Fruit fly (Drosophila melanogaster) whole organism, embryonic: ENCODE data around the gene lectin-37Db.
A peak's percentile ranks its signal among the peaks of the same experiment; 100 is the strongest.

Experiments
- B-H2 ChIP-seq: fragments of 200-800 bp; sonication (Bioruptor generic); optimal IDR thresholded peaks from 2 replicates; lab custom pipeline; 2018; ENCODE audit warnings: missing biosample characterization, mild to moderate bottlenecking, missing genetic modification characterization
- BEAF-32 ChIP-seq: fragments of 200-800 bp; sonication (Bioruptor generic); optimal IDR thresholded peaks from 3 replicates; lab custom pipeline; 2017; ENCODE audit warnings: missing biosample characterization, missing genetic modification characterization, mild to moderate bottlenecking, moderate library complexity, missing genetic modification reagents
- CG10147 ChIP-seq: fragments of 200-800 bp; sonication (Bioruptor generic); optimal IDR thresholded peaks from 2 replicates; lab custom pipeline; 2019; ENCODE audit warnings: missing biosample characterization, mild to moderate bottlenecking, missing genetic modification characterization, moderate library complexity
- CG10267 ChIP-seq: fragments of 200-800 bp; sonication (Bioruptor generic); optimal IDR thresholded peaks from 2 replicates; lab custom pipeline; 2018; ENCODE audit warnings: missing biosample characterization, mild to moderate bottlenecking, missing genetic modification characterization, moderate library complexity
- CG10274 ChIP-seq: fragments of 200-800 bp; sonication (Bioruptor generic); optimal IDR thresholded peaks from 3 replicates; lab custom pipeline; 2017; ENCODE audit warnings: missing biosample characterization, mild to moderate bottlenecking, missing genetic modification characterization
- CG10654 ChIP-seq: fragments of 200-800 bp; sonication (Bioruptor generic); optimal IDR thresholded peaks from 2 replicates; lab custom pipeline; 2016; ENCODE audit warnings: missing biosample characterization, missing genetic modification characterization
- CG12769 ChIP-seq: fragments of 200-800 bp; sonication (Bioruptor generic); optimal IDR thresholded peaks from 2 replicates; lab custom pipeline; 2019; ENCODE audit warnings: missing biosample characterization, mild to moderate bottlenecking, missing genetic modification characterization, moderate library complexity
- CG14050 ChIP-seq: fragments of 200-800 bp; sonication (Bioruptor generic); IDR thresholded peaks from 3 replicates; pipeline ENCODE4 v1.3.6; 2022; ENCODE audit warnings: missing biosample characterization, missing genetic modification characterization
- CG14860 ChIP-seq: fragments of 200-800 bp; sonication (Bioruptor generic); IDR thresholded peaks from 3 replicates; pipeline ENCODE4 v1.3.6; 2022; ENCODE audit warnings: missing biosample characterization, missing genetic modification characterization; ENCODE audit not compliant: partially characterized antibody
- CG14965 ChIP-seq: fragments of 200-800 bp; sonication (Bioruptor generic); optimal IDR thresholded peaks from 2 replicates; lab custom pipeline; 2016; ENCODE audit warnings: missing biosample characterization, missing genetic modification characterization, borderline replicate concordance
- CG15479 ChIP-seq: fragments of 200-800 bp; sonication (Bioruptor generic); optimal IDR thresholded peaks from 3 replicates; lab custom pipeline; 2019; ENCODE audit warnings: missing biosample characterization, mild to moderate bottlenecking, missing genetic modification characterization, moderate library complexity
- CG16815 ChIP-seq: fragments of 200-800 bp; sonication (Bioruptor generic); optimal IDR thresholded peaks from 3 replicates; lab custom pipeline; 2017; ENCODE audit warnings: missing biosample characterization, mild to moderate bottlenecking, missing genetic modification characterization
- CG17186 ChIP-seq: fragments of 200-800 bp; sonication (Bioruptor generic); optimal IDR thresholded peaks from 3 replicates; lab custom pipeline; 2017; ENCODE audit warnings: missing biosample characterization, missing genetic modification reagents, missing genetic modification characterization
- CG17328 ChIP-seq: fragments of 200-800 bp; sonication (Bioruptor generic); IDR thresholded peaks from 2 replicates; pipeline ENCODE4 v1.3.6; 2022; ENCODE audit warnings: missing biosample characterization, missing genetic modification characterization
- CG18262 ChIP-seq: fragments of 200-800 bp; optimal IDR thresholded peaks from 3 replicates; lab custom pipeline; 2019; ENCODE audit warnings: missing biosample characterization, mild to moderate bottlenecking, missing genetic modification characterization, moderate library complexity
- CG18476 ChIP-seq: fragments of 200-800 bp; sonication (Bioruptor generic); optimal IDR thresholded peaks from 2 replicates; lab custom pipeline; 2016; ENCODE audit warnings: missing biosample characterization, mild to moderate bottlenecking, missing genetic modification characterization
- CG18619 ChIP-seq: fragments of 200-800 bp; sonication (Bioruptor generic); optimal IDR thresholded peaks from 3 replicates; lab custom pipeline; 2017; ENCODE audit warnings: missing biosample characterization, mild to moderate bottlenecking, missing genetic modification characterization
- CG3726 ChIP-seq: fragments of 200-800 bp; sonication (Bioruptor generic); IDR thresholded peaks from 3 replicates; pipeline ENCODE4, ENCODE4 v1.3.6; 2022; ENCODE audit warnings: missing biosample characterization, missing genetic modification characterization
- CG3838 ChIP-seq: fragments of 200-800 bp; sonication (Bioruptor generic); optimal IDR thresholded peaks from 3 replicates; lab custom pipeline; 2016; ENCODE audit warnings: missing biosample characterization, missing genetic modification characterization
- CG6175 ChIP-seq: fragments of 200-800 bp; sonication (Bioruptor generic); IDR thresholded peaks from 3 replicates; pipeline ENCODE4 v1.3.6; 2022; ENCODE audit warnings: missing biosample characterization, missing genetic modification characterization
- CG7987 ChIP-seq: fragments of 200-800 bp; sonication (Bioruptor generic); optimal IDR thresholded peaks from 2 replicates; lab custom pipeline; 2018; ENCODE audit warnings: missing biosample characterization, mild to moderate bottlenecking, missing genetic modification characterization, moderate library complexity
- CG9876 ChIP-seq: fragments of 200-800 bp; sonication (Bioruptor generic); optimal IDR thresholded peaks from 2 replicates; lab custom pipeline; 2016; ENCODE audit warnings: missing biosample characterization, missing genetic modification characterization
- Camta ChIP-seq: fragments of 200-800 bp; sonication (Bioruptor generic); optimal IDR thresholded peaks from 2 replicates; lab custom pipeline; 2016; ENCODE audit warnings: missing biosample characterization, missing genetic modification characterization
- Dref ChIP-seq: fragments of 200-800 bp; sonication (Bioruptor generic); IDR thresholded peaks from 2 replicates; pipeline ENCODE4 v1.3.6; 2022; ENCODE audit warnings: missing biosample characterization, missing genetic modification characterization
- Fer3 ChIP-seq: fragments of 200-800 bp; sonication (Bioruptor generic); optimal IDR thresholded peaks from 2 replicates; lab custom pipeline; 2018; ENCODE audit warnings: missing biosample characterization, mild to moderate bottlenecking, missing genetic modification characterization, moderate library complexity
- GATAe ChIP-seq: fragments of 200-800 bp; sonication (Bioruptor generic); conservative IDR thresholded peaks from 2 replicates; pipeline ENCODE4 v1.3.6; 2022; ENCODE audit warnings: missing biosample characterization, missing genetic modification characterization
- HmgZ ChIP-seq: fragments of 200-800 bp; sonication (Bioruptor generic); optimal IDR thresholded peaks from 2 replicates; lab custom pipeline; 2018; ENCODE audit warnings: missing biosample characterization, mild to moderate bottlenecking, missing genetic modification characterization
- Hmr ChIP-seq: fragments of 200-800 bp; sonication (Bioruptor generic); optimal IDR thresholded peaks from 3 replicates; lab custom pipeline; 2017; ENCODE audit warnings: mild to moderate bottlenecking, missing biosample characterization, missing genetic modification reagents, missing genetic modification characterization
- Hr39 ChIP-seq: fragments of >200 bp; optimal IDR thresholded peaks from 2 replicates; lab custom pipeline; 2017
- Neu2 ChIP-seq: fragments of 200-800 bp; sonication (Bioruptor generic); optimal IDR thresholded peaks from 3 replicates; lab custom pipeline; 2016; ENCODE audit warnings: missing biosample characterization, missing genetic modification characterization, borderline replicate concordance
- Opbp ChIP-seq: fragments of 200-800 bp; sonication (Bioruptor generic); IDR thresholded peaks from 3 replicates; pipeline ENCODE4 v1.3.6; 2022; ENCODE audit warnings: missing biosample characterization, missing genetic modification characterization; ENCODE audit not compliant: partially characterized antibody
- btn ChIP-seq: fragments of 200-800 bp; sonication (Bioruptor generic); optimal IDR thresholded peaks from 2 replicates; lab custom pipeline; 2016; ENCODE audit warnings: missing biosample characterization, missing genetic modification characterization
- dpn ChIP-seq, 2 experiments: fragments of 200-800 bp; sonication (Bioruptor generic); optimal IDR thresholded peaks; 3 replicates each; lab custom pipeline; 2016; ENCODE audit warnings: missing biosample characterization in 2 of 2, missing genetic modification characterization in 2 of 2
- fru ChIP-seq: fragments of >200 bp; optimal IDR thresholded peaks from 2 replicates; lab custom pipeline; 2017
- ken ChIP-seq: fragments of 200-800 bp; sonication (Bioruptor generic); IDR thresholded peaks from 3 replicates; pipeline ENCODE4 v1.3.6; 2022; ENCODE audit warnings: missing biosample characterization, missing genetic modification characterization
- lbe ChIP-seq: fragments of 200-800 bp; sonication (Bioruptor generic); optimal IDR thresholded peaks from 2 replicates; lab custom pipeline; 2016; ENCODE audit warnings: missing biosample characterization, mild to moderate bottlenecking, missing genetic modification characterization
- nerfin-1 ChIP-seq: fragments of 200-800 bp; sonication (Bioruptor generic); optimal IDR thresholded peaks from 3 replicates; lab custom pipeline; 2019; ENCODE audit warnings: missing biosample characterization, mild to moderate bottlenecking, missing genetic modification characterization, moderate library complexity
- odd ChIP-seq: fragments of 200-800 bp; sonication (Bioruptor generic); optimal IDR thresholded peaks from 2 replicates; lab custom pipeline; 2017; ENCODE audit warnings: missing biosample characterization, mild to moderate bottlenecking, missing genetic modification characterization
- phol ChIP-seq: fragments of 200-800 bp; sonication (Bioruptor generic); optimal IDR thresholded peaks from 3 replicates; lab custom pipeline; 2018; ENCODE audit warnings: missing biosample characterization, mild to moderate bottlenecking, missing genetic modification characterization, moderate library complexity
- psq ChIP-seq: fragments of 200-800 bp; sonication (Bioruptor generic); optimal IDR thresholded peaks from 2 replicates; lab custom pipeline; 2017; ENCODE audit warnings: missing biosample characterization, missing genetic modification characterization
- sd ChIP-seq: fragments of 200-800 bp; sonication (Bioruptor generic); optimal IDR thresholded peaks from 3 replicates; lab custom pipeline; 2018; ENCODE audit warnings: missing biosample characterization, mild to moderate bottlenecking, missing genetic modification characterization, moderate library complexity
- slou ChIP-seq: fragments of 200-800 bp; sonication (Bioruptor generic); optimal IDR thresholded peaks from 3 replicates; lab custom pipeline; 2016; ENCODE audit warnings: missing biosample characterization, missing genetic modification characterization
- sr ChIP-seq: fragments of 200-800 bp; sonication (Bioruptor generic); IDR thresholded peaks from 3 replicates; pipeline ENCODE4 v1.3.6; 2022; ENCODE audit warnings: missing biosample characterization, missing genetic modification characterization
- ssp ChIP-seq: fragments of 200-800 bp; sonication (Bioruptor generic); IDR thresholded peaks from 2 replicates; pipeline ENCODE4 v1.3.6; 2022; ENCODE audit warnings: missing biosample characterization, missing genetic modification characterization
- stc ChIP-seq: fragments of 200-800 bp; sonication (Bioruptor generic); IDR thresholded peaks from 2 replicates; pipeline ENCODE4 v1.3.6; 2022; ENCODE audit warnings: missing biosample characterization, missing genetic modification characterization
- tin ChIP-seq: fragments of 200-800 bp; sonication (Bioruptor generic); optimal IDR thresholded peaks from 3 replicates; lab custom pipeline; 2016; ENCODE audit warnings: missing biosample characterization, missing genetic modification characterization
- tio ChIP-seq: fragments of 200-800 bp; sonication (Bioruptor generic); optimal IDR thresholded peaks from 2 replicates; lab custom pipeline; 2017; ENCODE audit warnings: missing biosample characterization, missing genetic modification characterization, inconsistent platforms
- toy ChIP-seq: fragments of 200-800 bp; sonication (Bioruptor generic); IDR thresholded peaks from 2 replicates; pipeline ENCODE4 v1.3.6; 2022; ENCODE audit warnings: missing biosample characterization, missing genetic modification characterization
- unpg ChIP-seq: fragments of 200-800 bp; sonication (Bioruptor generic); optimal IDR thresholded peaks from 3 replicates; lab custom pipeline; 2018; ENCODE audit warnings: missing biosample characterization, mild to moderate bottlenecking, missing genetic modification characterization, moderate library complexity
- wor ChIP-seq: fragments of 200-800 bp; sonication (Bioruptor generic); IDR thresholded peaks from 2 replicates; pipeline ENCODE4 v1.3.6; 2022; ENCODE audit warnings: missing biosample characterization, missing genetic modification characterization

The lectin-37Db gene

DNA sequence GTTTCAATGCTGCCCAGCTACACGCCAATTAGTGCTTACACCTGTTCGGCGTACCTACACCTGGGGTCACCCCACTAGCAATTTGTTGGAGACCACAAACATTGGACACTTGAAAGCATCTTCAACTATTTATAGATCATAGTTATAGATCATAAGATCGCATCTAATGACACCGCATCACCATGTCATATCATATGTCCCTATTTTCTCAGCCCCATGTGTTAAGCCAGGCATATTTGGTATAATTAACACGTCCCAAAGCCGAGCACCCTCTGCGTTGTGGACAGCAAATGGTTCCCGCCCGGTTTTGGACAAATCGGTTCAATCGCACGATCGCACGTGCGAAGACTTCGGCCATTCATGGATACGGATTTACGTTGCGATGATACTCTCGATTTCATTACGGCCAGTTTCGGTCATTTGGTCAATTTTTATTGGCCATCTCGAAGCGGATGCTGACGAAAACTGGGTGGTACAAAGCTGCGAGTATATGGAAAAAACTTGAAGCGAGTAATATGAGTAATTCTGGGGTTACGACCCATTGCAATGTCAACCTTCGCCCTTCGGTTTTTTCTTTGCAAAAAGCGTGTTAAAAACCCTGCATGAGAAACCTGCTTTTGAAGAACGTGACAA, 20.8 kb downstream of the lectin-37Db start (continued):
- peak; percentile 86 for TF ChIP-seq Camta (GFP tag; lab: Kevin White, UChicago)
- peak; percentile 94 for TF ChIP-seq CG17328 (GFP tag; lab: Robert Waterston, UW)
- peak; percentile 59 to 79 for TF ChIP-seq dpn (GFP tag; optimal IDR thresholded peaks at IDR 0.05; lab: Kevin White, UChicago)
- peak; percentile 70 for TF ChIP-seq CG18262 (tag; lab: Kevin White, UChicago)
- TF ChIP-seq CG17186 (GFP tag; lab: Kevin White, UChicago), result no peak
- TF ChIP-seq ken, result peak; percentile 92
- TF ChIP-seq sd (tag; lab: Kevin White, UChicago), result peak; percentile 89
- peak; percentile 52 for TF ChIP-seq btn (GFP tag; lab: Kevin White, UChicago)
- TF ChIP-seq Dref (GFP tag; lab: Robert Waterston, UW), result no peak
- TF ChIP-seq CG3726 (GFP tag; lab: Robert Waterston, UW), result 0 out of 3 replicates have a peak, but pooled peaks have one; percentile 60
- TF ChIP-seq CG14965 (GFP tag; lab: Kevin White, UChicago), result no peak
- no peak for TF ChIP-seq Opbp (GFP tag; lab: Robert Waterston, UW)
- TF ChIP-seq HmgZ (tag; lab: Kevin White, UChicago), result peak; percentile 74
- peak; percentile 46 for TF ChIP-seq tio (GFP tag; lab: Kevin White, UChicago)
- no peak for TF ChIP-seq CG15479
- peak; percentile 50 for TF ChIP-seq tin (GFP tag; lab: Kevin White, UChicago)
- peak; percentile 77 for TF ChIP-seq stc (GFP tag; lab: Robert Waterston, UW)
- no peak for TF ChIP-seq CG14860
- TF ChIP-seq CG18619 (GFP tag; lab: Kevin White, UChicago), result peak; percentile 81
- TF ChIP-seq CG3838 (GFP tag; lab: Kevin White, UChicago), result no peak
- TF ChIP-seq ssp (GFP tag; lab: Robert Waterston, UW), result peak; percentile 50; the same call in 1 of the 2 replicates
- TF ChIP-seq fru, result no peak
- TF ChIP-seq Fer3 (tag; lab: Kevin White, UChicago), result peak; percentile 67
- TF ChIP-seq phol (tag; lab: Kevin White, UChicago), result peak; percentile 74
- peak; percentile 56 for TF ChIP-seq Neu2 (GFP tag; lab: Kevin White, UChicago)
- TF ChIP-seq CG10147 (GFP tag; lab: Kevin White, UChicago), result peak; percentile 56
- peak; percentile 7 for TF ChIP-seq BEAF-32 (GFP tag; lab: Kevin White, UChicago)
- TF ChIP-seq lbe (GFP tag; lab: Kevin White, UChicago), result no peak
- peak; percentile 59 for TF ChIP-seq CG7987 (GFP tag; lab: Kevin White, UChicago)
- peak; percentile 61 for TF ChIP-seq nerfin-1 (tag; lab: Kevin White, UChicago)
- peak; percentile 88 for TF ChIP-seq wor (GFP tag; lab: Robert Waterston, UW)
- TF ChIP-seq toy (GFP tag; lab: Robert Waterston, UW), result 0 out of 2 replicates have a peak, but pooled peaks have one; percentile 22
- peak; percentile 78 for TF ChIP-seq B-H2 (GFP tag; lab: Kevin White, UChicago)
- TF ChIP-seq GATAe (GFP tag; lab: Robert Waterston, UW), result no peak
- no peak for TF ChIP-seq slou
- peak; percentile 63 for TF ChIP-seq CG10654 (GFP tag; lab: Kevin White, UChicago)
- TF ChIP-seq CG9876 (GFP tag; lab: Kevin White, UChicago), result peak; percentile 59
- peak; percentile 71 for TF ChIP-seq Hmr (GFP tag; lab: Kevin White, UChicago)
- no peak for TF ChIP-seq Hr39 (lab: Kevin White, UChicago)
- peak; percentile 99 for TF ChIP-seq CG12769 (tag; lab: Kevin White, UChicago)
- peak; percentile 93 for TF ChIP-seq CG14050 (GFP tag; lab: Robert Waterston, UW)
- no peak for TF ChIP-seq sr (GFP tag; lab: Robert Waterston, UW)
- peak; percentile 53 for TF ChIP-seq CG18476 (GFP tag; lab: Kevin White, UChicago)
- TF ChIP-seq odd (GFP tag; lab: Kevin White, UChicago), result peak; percentile 85
- peak; percentile 26 for TF ChIP-seq CG10274
- TF ChIP-seq CG16815 (GFP tag; lab: Kevin White, UChicago), result peak; percentile 46
- peak; percentile 57 for TF ChIP-seq CG10267 (tag; lab: Kevin White, UChicago)
- TF ChIP-seq unpg, result peak; percentile 85
- TF ChIP-seq psq (GFP tag; lab: Kevin White, UChicago), result peak; percentile 31
- no peak for TF ChIP-seq CG6175 (GFP tag; lab: Robert Waterston, UW)
